Fruit fly (Drosophila melanogaster) whole organism, embryonic: Measurements from ENCODE around the gene MRG15.

Source experiments
- Awh ChIP-seq: fragments of 200-800 bp; sonication (Bioruptor generic); IDR thresholded peaks from 2 replicates; pipeline ENCODE4, ENCODE4 v1.3.6; 2022; ENCODE audit warnings: missing biosample characterization, missing genetic modification characterization
- CG10654 ChIP-seq: fragments of 200-800 bp; sonication (Bioruptor generic); optimal IDR thresholded peaks from 2 replicates; lab custom pipeline; 2016; ENCODE audit warnings: missing biosample characterization, missing genetic modification characterization
- CG11456 ChIP-seq: fragments of 200-800 bp; sonication (Bioruptor generic); IDR thresholded peaks from 3 replicates; pipeline ENCODE4 v1.3.6; 2022; ENCODE audit warnings: missing biosample characterization, missing genetic modification characterization
- CG11504 ChIP-seq: fragments of 200-800 bp; sonication (Bioruptor generic); optimal IDR thresholded peaks from 3 replicates; lab custom pipeline; 2019; ENCODE audit warnings: missing biosample characterization, mild to moderate bottlenecking, missing genetic modification characterization, moderate library complexity
- CG12155 ChIP-seq: fragments of 200-800 bp; sonication (Bioruptor generic); optimal IDR thresholded peaks from 3 replicates; lab custom pipeline; 2016; ENCODE audit warnings: missing biosample characterization, missing genetic modification characterization
- CG13296 ChIP-seq: fragments of 200-800 bp; sonication (Bioruptor generic); optimal IDR thresholded peaks from 3 replicates; lab custom pipeline; 2018; ENCODE audit warnings: missing biosample characterization, mild to moderate bottlenecking, missing genetic modification characterization
- CG14710 ChIP-seq: fragments of 200-800 bp; sonication (Bioruptor generic); optimal IDR thresholded peaks from 3 replicates; lab custom pipeline; 2019; ENCODE audit warnings: missing biosample characterization, mild to moderate bottlenecking, missing genetic modification characterization, moderate library complexity
- CG1529 ChIP-seq: fragments of 200-800 bp; sonication (Bioruptor generic); optimal IDR thresholded peaks from 3 replicates; lab custom pipeline; 2018; ENCODE audit warnings: missing biosample characterization, missing genetic modification characterization
- CG15514 ChIP-seq: fragments of 200-800 bp; sonication (Bioruptor generic); optimal IDR thresholded peaks from 3 replicates; lab custom pipeline; 2017; ENCODE audit warnings: missing biosample characterization, missing genetic modification characterization, mild to moderate bottlenecking, moderate library complexity, missing genetic modification reagents
- CG16815 ChIP-seq: fragments of 200-800 bp; sonication (Bioruptor generic); optimal IDR thresholded peaks from 3 replicates; lab custom pipeline; 2017; ENCODE audit warnings: missing biosample characterization, mild to moderate bottlenecking, missing genetic modification characterization
- CG2202 ChIP-seq: fragments of 200-800 bp; sonication (Bioruptor generic); optimal IDR thresholded peaks from 2 replicates; lab custom pipeline; 2018; ENCODE audit warnings: missing biosample characterization, mild to moderate bottlenecking, missing genetic modification characterization
- CG34376 ChIP-seq: fragments of 200-800 bp; sonication (Bioruptor generic); optimal IDR thresholded peaks from 2 replicates; lab custom pipeline; 2018; ENCODE audit warnings: missing biosample characterization, mild to moderate bottlenecking, missing genetic modification characterization
- CG4707 ChIP-seq: fragments of 200-800 bp; sonication (Bioruptor generic); optimal IDR thresholded peaks from 2 replicates; lab custom pipeline; 2018; ENCODE audit warnings: missing biosample characterization, mild to moderate bottlenecking, missing genetic modification characterization, moderate library complexity
- CG4820 ChIP-seq: fragments of 200-800 bp; sonication (Bioruptor generic); optimal IDR thresholded peaks from 3 replicates; lab custom pipeline; 2016; ENCODE audit warnings: missing biosample characterization, missing genetic modification characterization
- CG5245 ChIP-seq: fragments of 200-800 bp; sonication (Bioruptor generic); optimal IDR thresholded peaks from 3 replicates; lab custom pipeline; 2016; ENCODE audit warnings: missing biosample characterization, missing genetic modification characterization
- CG5953 ChIP-seq: fragments of 200-800 bp; sonication (Bioruptor generic); IDR thresholded peaks from 2 replicates; pipeline ENCODE4 v1.3.6; 2022; ENCODE audit warnings: missing biosample characterization, missing genetic modification characterization
- CG8281 ChIP-seq: fragments of 200-800 bp; sonication (Bioruptor generic); optimal IDR thresholded peaks from 2 replicates; lab custom pipeline; 2018; ENCODE audit warnings: missing biosample characterization, mild to moderate bottlenecking, missing genetic modification characterization, moderate library complexity
- CG8944 ChIP-seq: fragments of 200-800 bp; sonication (Bioruptor generic); optimal IDR thresholded peaks from 3 replicates; lab custom pipeline; 2016; ENCODE audit warnings: missing biosample characterization, missing genetic modification characterization
- CG9817 ChIP-seq: fragments of 200-800 bp; sonication (Bioruptor generic); optimal IDR thresholded peaks from 2 replicates; lab custom pipeline; 2018; ENCODE audit warnings: missing biosample characterization, mild to moderate bottlenecking, missing genetic modification characterization, moderate library complexity
- Dek ChIP-seq: fragments of 200-800 bp; sonication (Bioruptor generic); optimal IDR thresholded peaks from 3 replicates; lab custom pipeline; 2019; ENCODE audit warnings: missing biosample characterization, mild to moderate bottlenecking, missing genetic modification characterization, moderate library complexity
- E2f1 ChIP-seq: fragments of 200-800 bp; sonication (Bioruptor generic); IDR thresholded peaks from 2 replicates; pipeline ENCODE4 v1.3.6; 2022; ENCODE audit warnings: missing biosample characterization, missing genetic modification characterization
- Ets65A ChIP-seq: fragments of 200-800 bp; sonication (Bioruptor generic); peaks from one replicate; lab custom pipeline; 2016; ENCODE audit warnings: missing biosample characterization, missing genetic modification characterization
- GATAe ChIP-seq: fragments of 200-800 bp; sonication (Bioruptor generic); conservative IDR thresholded peaks from 2 replicates; pipeline ENCODE4 v1.3.6; 2022; ENCODE audit warnings: missing biosample characterization, missing genetic modification characterization
- Gsc ChIP-seq: fragments of 200-800 bp; sonication (Bioruptor generic); IDR thresholded peaks from 2 replicates; pipeline ENCODE4 v1.3.6; 2022; ENCODE audit warnings: missing biosample characterization, missing genetic modification characterization
- Hr39 ChIP-seq: fragments of >200 bp; optimal IDR thresholded peaks from 2 replicates; lab custom pipeline; 2017
- Myb ChIP-seq: fragments of 200-800 bp; sonication (Bioruptor generic); optimal IDR thresholded peaks from 2 replicates; lab custom pipeline; 2016; ENCODE audit warnings: missing biosample characterization, missing genetic modification characterization
- Nf-YB ChIP-seq: fragments of 200-800 bp; sonication (Bioruptor generic); optimal IDR thresholded peaks from 3 replicates; lab custom pipeline; 2019; ENCODE audit warnings: missing biosample characterization, mild to moderate bottlenecking, missing genetic modification characterization, moderate library complexity
- Optix ChIP-seq: fragments of 200-800 bp; sonication (Bioruptor generic); IDR thresholded peaks from 3 replicates; pipeline ENCODE4 v1.3.6; 2022; ENCODE audit warnings: missing biosample characterization, missing genetic modification characterization
- PHDP ChIP-seq: fragments of 200-800 bp; sonication (Bioruptor generic); optimal IDR thresholded peaks from 3 replicates; lab custom pipeline; 2018; ENCODE audit warnings: missing biosample characterization, mild to moderate bottlenecking, missing genetic modification characterization, moderate library complexity
- Side ChIP-seq: fragments of 200-800 bp; sonication (Bioruptor generic); optimal IDR thresholded peaks from 2 replicates; lab custom pipeline; 2016; ENCODE audit warnings: missing biosample characterization, missing genetic modification characterization
- TFAM ChIP-seq: fragments of 200-800 bp; sonication (Bioruptor generic); optimal IDR thresholded peaks from 2 replicates; lab custom pipeline; 2017; ENCODE audit warnings: missing biosample characterization, missing genetic modification characterization, inconsistent platforms
- Taf1 ChIP-seq: fragments of 200-800 bp; sonication (Bioruptor generic); IDR thresholded peaks from 2 replicates; pipeline ENCODE4 v1.3.6; 2022; ENCODE audit warnings: missing biosample characterization, missing genetic modification characterization
- YL-1 ChIP-seq: fragments of 200-800 bp; sonication (Bioruptor generic); optimal IDR thresholded peaks from 3 replicates; lab custom pipeline; 2017; ENCODE audit warnings: missing biosample characterization, mild to moderate bottlenecking, missing genetic modification characterization
- caup ChIP-seq: fragments of 200-800 bp; sonication (Bioruptor generic); optimal IDR thresholded peaks from 3 replicates; lab custom pipeline; 2017; ENCODE audit warnings: missing biosample characterization, mild to moderate bottlenecking, missing genetic modification characterization, moderate library complexity; ENCODE audit not compliant: severe bottlenecking
- dmrt11E ChIP-seq: fragments of 200-800 bp; sonication (Bioruptor generic); optimal IDR thresholded peaks from 3 replicates; lab custom pipeline; 2018; ENCODE audit warnings: missing biosample characterization, mild to moderate bottlenecking, missing genetic modification characterization, moderate library complexity
- dysf ChIP-seq: fragments of 200-800 bp; sonication (Bioruptor generic); IDR thresholded peaks from 3 replicates; pipeline ENCODE4 v1.3.6; 2022; ENCODE audit warnings: missing biosample characterization, missing genetic modification characterization
- gce ChIP-seq: fragments of 200-800 bp; sonication (Bioruptor generic); IDR thresholded peaks from 3 replicates; pipeline ENCODE4 v1.3.6; 2022; ENCODE audit warnings: missing biosample characterization, missing genetic modification characterization
- gfzf ChIP-seq: fragments of 200-800 bp; sonication (Bioruptor generic); optimal IDR thresholded peaks from 2 replicates; lab custom pipeline; 2016; ENCODE audit warnings: missing biosample characterization, mild to moderate bottlenecking, missing genetic modification characterization, moderate library complexity
- hth ChIP-seq: fragments of >200 bp; optimal IDR thresholded peaks from 2 replicates; lab custom pipeline; 2017; ENCODE audit warnings: inconsistent platforms
- pita ChIP-seq: fragments of 200-800 bp; sonication (Bioruptor generic); optimal IDR thresholded peaks from 2 replicates; lab custom pipeline; 2017; ENCODE audit warnings: missing biosample characterization, mild to moderate bottlenecking, missing genetic modification characterization
- ro ChIP-seq: fragments of 200-800 bp; sonication (Bioruptor generic); IDR thresholded peaks from 2 replicates; pipeline ENCODE4 v1.3.6; 2022; ENCODE audit warnings: missing biosample characterization, missing genetic modification characterization
- sens-2 ChIP-seq: fragments of 200-800 bp; sonication (Bioruptor generic); IDR thresholded peaks from 2 replicates; pipeline ENCODE4 v1.3.6; 2022; ENCODE audit warnings: missing biosample characterization, missing genetic modification characterization
- sim ChIP-seq: fragments of 200-800 bp; sonication (Bioruptor generic); IDR thresholded peaks from 2 replicates; pipeline ENCODE4 v1.3.6; 2022; ENCODE audit warnings: missing biosample characterization, missing genetic modification characterization
- stc ChIP-seq: fragments of 200-800 bp; sonication (Bioruptor generic); IDR thresholded peaks from 2 replicates; pipeline ENCODE4 v1.3.6; 2022; ENCODE audit warnings: missing biosample characterization, missing genetic modification characterization
- stwl ChIP-seq: fragments of 200-800 bp; sonication (Bioruptor generic); optimal IDR thresholded peaks from 3 replicates; lab custom pipeline; 2018; ENCODE audit warnings: missing biosample characterization, mild to moderate bottlenecking, missing genetic modification characterization, moderate library complexity
- tio ChIP-seq: fragments of 200-800 bp; sonication (Bioruptor generic); optimal IDR thresholded peaks from 2 replicates; lab custom pipeline; 2017; ENCODE audit warnings: missing biosample characterization, missing genetic modification characterization, inconsistent platforms
- tna ChIP-seq: fragments of 200-800 bp; sonication (Bioruptor generic); IDR thresholded peaks from 2 replicates; pipeline ENCODE4 v1.3.6; 2022; ENCODE audit warnings: missing biosample characterization, missing genetic modification characterization; ENCODE audit not compliant: partially characterized antibody
- ttk ChIP-seq: fragments of 200-800 bp; sonication (Bioruptor generic); IDR thresholded peaks from 2 replicates; pipeline ENCODE4 v2.1.2; 2022; ENCODE audit warnings: missing biosample characterization, missing genetic modification characterization
- tx ChIP-seq: fragments of 200-800 bp; sonication (Bioruptor generic); optimal IDR thresholded peaks from 2 replicates; lab custom pipeline; 2016; ENCODE audit warnings: missing biosample characterization, missing genetic modification characterization
- unpg ChIP-seq: fragments of 200-800 bp; sonication (Bioruptor generic); optimal IDR thresholded peaks from 3 replicates; lab custom pipeline; 2018; ENCODE audit warnings: missing biosample characterization, mild to moderate bottlenecking, missing genetic modification characterization, moderate library complexity
- yki ChIP-seq: fragments of >200 bp; optimal IDR thresholded peaks from 3 replicates; lab custom pipeline; 2018

Gene MRG15

DNA sequence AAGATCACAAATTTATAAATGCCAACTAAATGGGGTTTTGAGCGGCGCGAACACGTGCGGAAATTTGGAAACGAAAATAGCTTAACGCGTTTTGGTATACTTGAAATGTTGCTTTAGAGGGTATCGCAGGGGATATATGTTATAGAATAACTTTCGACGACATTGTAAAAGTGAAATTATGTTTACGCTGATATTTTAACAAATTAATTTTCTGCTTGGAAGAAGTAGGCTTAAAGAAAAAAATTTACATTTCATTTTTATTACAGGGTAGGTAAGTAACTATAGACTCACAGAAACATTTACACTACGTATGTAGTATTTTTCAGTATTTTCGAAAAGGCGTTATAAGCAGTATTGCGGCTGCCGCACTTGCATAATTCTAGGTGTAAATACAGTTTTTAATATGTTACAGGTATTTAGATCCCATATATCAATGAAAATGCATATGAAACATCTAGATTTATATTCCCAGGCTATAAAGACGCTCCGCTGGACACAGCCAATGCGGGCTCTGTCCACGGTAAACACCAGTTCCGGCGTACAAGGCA, 48.5 kb downstream of the MRG15 start, which contains the start of the genes Art3 and mRpS10 (continued):
- peak; percentile 98 for TF ChIP-seq stwl (tag; lab: Kevin White, UChicago)
- peak; percentile 100 for TF ChIP-seq stc (GFP tag; lab: Robert Waterston, UW)
- peak; percentile 89 for TF ChIP-seq gfzf
- no peak for TF ChIP-seq yki (lab: Kevin White, UChicago)
- peak; percentile 100 for TF ChIP-seq unpg (GFP tag; lab: Kevin White, UChicago)
- peak; percentile 100 for TF ChIP-seq CG34376
- TF ChIP-seq Gsc (GFP tag; lab: Robert Waterston, UW): peak; percentile 99
- TF ChIP-seq CG8944 (GFP tag; lab: Kevin White, UChicago): peak; percentile 100
- no peak for TF ChIP-seq pita
- peak; percentile 100 for TF ChIP-seq CG1529 (GFP tag; lab: Kevin White, UChicago)
- TF ChIP-seq Nf-YB: peak; percentile 94
- peak; percentile 100 for TF ChIP-seq CG10654 (GFP tag; lab: Kevin White, UChicago)
- peak; percentile 100 for TF ChIP-seq CG16815 (GFP tag; lab: Kevin White, UChicago)
- peak; percentile 100 for TF ChIP-seq ttk
- peak; percentile 98 for TF ChIP-seq CG4707
- TF ChIP-seq Myb (GFP tag; lab: Kevin White, UChicago): peak; percentile 96
- peak; percentile 100 for TF ChIP-seq CG2202 (tag; lab: Kevin White, UChicago)
- 0 out of 2 replicates have a peak, but pooled peaks have one; percentile 10 for TF ChIP-seq tna (GFP tag; lab: Robert Waterston, UW)
- TF ChIP-seq CG13296 (GFP tag; lab: Kevin White, UChicago): peak; percentile 100
- peak; percentile 100 for TF ChIP-seq PHDP (tag; lab: Kevin White, UChicago)
- peak; percentile 100 for TF ChIP-seq Side
- TF ChIP-seq Taf1: peak; percentile 100
- peak; percentile 100 for TF ChIP-seq dmrt11E (tag; lab: Kevin White, UChicago)
- TF ChIP-seq CG14710 (tag; lab: Kevin White, UChicago): peak; percentile 99
- TF ChIP-seq Dek: peak; percentile 100
- peak; percentile 97 for TF ChIP-seq TFAM (GFP tag; lab: Kevin White, UChicago)
- TF ChIP-seq CG5245 (GFP tag; lab: Kevin White, UChicago): peak; percentile 100
- TF ChIP-seq hth (lab: Kevin White, UChicago): no peak
- peak; percentile 100 for TF ChIP-seq gce (GFP tag; lab: Robert Waterston, UW)
- peak; percentile 100 for TF ChIP-seq tx (GFP tag; lab: Kevin White, UChicago)
- peak; percentile 99 for TF ChIP-seq CG12155
- TF ChIP-seq CG9817 (tag; lab: Kevin White, UChicago): peak; percentile 100
- TF ChIP-seq Hr39: no peak
- peak; percentile 100 for TF ChIP-seq E2f1 (GFP tag; lab: Robert Waterston, UW)
- TF ChIP-seq tio: peak; percentile 100
- TF ChIP-seq YL-1 (GFP tag; lab: Kevin White, UChicago): peak; percentile 100
- peak; percentile 100 for TF ChIP-seq ro (GFP tag; lab: Robert Waterston, UW)
- peak; percentile 100 for TF ChIP-seq Awh
- peak; percentile 100 for TF ChIP-seq Ets65A (GFP tag; lab: Kevin White, UChicago)
- TF ChIP-seq sens-2 (GFP tag; lab: Robert Waterston, UW): peak; percentile 100
- TF ChIP-seq dysf (GFP tag; lab: Robert Waterston, UW): peak; percentile 100
- peak; percentile 99 for TF ChIP-seq CG4820 (GFP tag; lab: Kevin White, UChicago)
- TF ChIP-seq CG15514: peak; percentile 96
- TF ChIP-seq caup (GFP tag; lab: Kevin White, UChicago): peak; percentile 100
- peak; percentile 100 for TF ChIP-seq GATAe
- TF ChIP-seq sim (GFP tag; lab: Robert Waterston, UW): peak; percentile 100
- TF ChIP-seq Optix: peak; percentile 88; the same call in 2 of the 3 replicates
- TF ChIP-seq CG8281: peak; percentile 97
- peak; percentile 100 for TF ChIP-seq CG11456 (GFP tag; lab: Robert Waterston, UW)
- TF ChIP-seq CG11504 (tag; lab: Kevin White, UChicago): peak; percentile 99
- TF ChIP-seq CG5953: peak; percentile 100
